Fruit fly (Drosophila melanogaster): Measurements from ENCODE around the gene Ir100a.

The Ir100a gene

DNA sequence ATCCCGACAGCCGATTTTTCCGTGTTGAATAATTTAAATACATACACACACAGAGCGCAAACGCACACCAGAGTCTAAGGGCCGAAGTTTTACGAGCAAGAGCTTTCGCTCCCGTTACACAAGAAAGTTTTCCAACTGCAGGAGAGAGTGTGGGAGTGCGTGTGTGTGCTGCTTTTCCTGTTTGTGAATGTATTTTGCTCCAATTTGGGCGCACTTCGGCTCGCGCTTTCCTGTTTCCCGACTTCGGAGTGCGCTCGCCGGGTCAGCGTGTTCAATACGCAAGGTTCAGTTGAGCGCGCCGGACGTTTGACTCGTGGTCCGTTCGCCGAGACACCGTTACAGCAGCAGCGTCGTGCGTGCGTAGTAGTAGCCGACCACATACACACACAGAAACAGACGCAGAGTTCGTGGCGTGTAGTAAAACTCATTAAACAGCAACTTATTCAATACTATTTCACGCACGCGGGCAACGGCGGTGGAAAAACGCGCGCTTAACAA, 24.9 kb downstream of the Ir100a start:
- TF ChIP-seq usp (GFP tag; optimal IDR thresholded peaks at IDR 0.05): no peak
- TF ChIP-seq CG8478 (optimal IDR thresholded peaks at IDR 0.05): no peak
- TF ChIP-seq Dll (optimal IDR thresholded peaks at IDR 0.05): no peak
- TF ChIP-seq EcR (GFP tag; optimal IDR thresholded peaks at IDR 0.05): no peak
- TF ChIP-seq pan (optimal IDR thresholded peaks at IDR 0.05): no peak
- TF ChIP-seq psq (optimal IDR thresholded peaks at IDR 0.05): no peak

DNA sequence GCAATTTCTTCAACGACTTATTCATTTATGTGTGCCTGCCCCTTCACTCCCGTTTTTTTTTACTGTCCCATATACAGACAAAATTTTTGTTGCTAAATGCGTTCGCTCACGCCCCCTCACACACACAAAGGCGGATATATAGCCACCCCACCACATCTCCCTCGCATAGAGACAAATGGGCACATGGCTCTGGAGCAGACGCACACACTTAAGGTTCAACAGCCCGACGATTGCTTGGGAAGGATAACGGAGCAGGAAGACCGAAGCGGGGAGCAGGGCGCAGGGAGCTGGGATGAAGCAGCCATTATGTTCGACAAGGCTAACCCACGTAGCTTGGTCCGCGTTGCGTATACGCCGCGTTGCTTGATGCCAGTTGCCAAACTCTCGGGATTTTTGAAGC, 25.7 kb downstream of the Ir100a start:
- TF ChIP-seq pan (optimal IDR thresholded peaks at IDR 0.05) (no peak), Dll (optimal IDR thresholded peaks at IDR 0.05) (no peak), CG8478 (optimal IDR thresholded peaks at IDR 0.05) (no peak), usp (GFP tag; optimal IDR thresholded peaks at IDR 0.05) (no peak), EcR (GFP tag; optimal IDR thresholded peaks at IDR 0.05) (no peak), psq (optimal IDR thresholded peaks at IDR 0.05) (no peak)

DNA sequence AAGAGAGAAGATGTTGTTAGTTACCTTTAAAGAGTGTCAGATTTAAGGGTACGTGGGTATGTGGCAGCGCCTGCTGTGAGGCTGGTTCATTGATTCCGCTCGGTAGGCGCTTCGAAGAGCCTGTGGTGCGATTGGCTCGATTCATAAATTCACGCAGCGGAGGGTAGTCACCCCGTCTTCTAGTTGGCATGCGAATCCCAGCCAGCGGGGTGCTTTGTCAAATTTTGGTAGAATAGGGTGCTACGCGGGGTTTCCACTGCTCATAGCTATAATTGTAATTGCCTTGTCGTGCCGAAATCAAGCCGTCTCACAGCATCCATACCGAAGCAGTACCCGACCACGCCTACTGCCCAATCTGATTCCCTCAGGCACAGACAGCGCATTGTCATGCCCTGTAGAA, 51.4 kb downstream of the Ir100a start:
- no peak for TF ChIP-seq usp (GFP tag; optimal IDR thresholded peaks at IDR 0.05)
- no peak for TF ChIP-seq EcR (GFP tag; optimal IDR thresholded peaks at IDR 0.05)
- TF ChIP-seq CG8478 (optimal IDR thresholded peaks at IDR 0.05): no peak
- TF ChIP-seq psq (optimal IDR thresholded peaks at IDR 0.05): no peak
- no peak for TF ChIP-seq Dll (optimal IDR thresholded peaks at IDR 0.05)
- TF ChIP-seq pan (optimal IDR thresholded peaks at IDR 0.05): no peak
